Worm (Caenorhabditis elegans): ENCODE results near the gene mrpl-37.

ce11 chrII:13611186-13611585, 36.3 kb upstream of the mrpl-37 start, which contains the start of gene gst-24:
- TF ChIP-seq ama-1 (optimal IDR thresholded peaks at IDR 0.05) (no peak), B0310.2 (tag; optimal IDR thresholded peaks at IDR 0.05) (no peak), hmg-4 (GFP tag; optimal IDR thresholded peaks at IDR 0.05) (no peak), hnd-1 (tag; optimal IDR thresholded peaks at IDR 0.05) (no peak), hmbx-1 (tag; optimal IDR thresholded peaks at IDR 0.05) (no peak), ceh-36 (tag; optimal IDR thresholded peaks at IDR 0.05) (no peak), tra-4 (tag; optimal IDR thresholded peaks at IDR 0.05) (no peak), sea-1 (GFP tag; conservative IDR thresholded peaks at IDR 0.05) (no peak), pes-1 (GFP tag; IDR thresholded peaks at IDR 0.05) (no peak)

Measured in whole organism, early embryonic.